Fruit fly (Drosophila melanogaster): ENCODE data around the gene CG32022.

CG32022 gene

DNA sequence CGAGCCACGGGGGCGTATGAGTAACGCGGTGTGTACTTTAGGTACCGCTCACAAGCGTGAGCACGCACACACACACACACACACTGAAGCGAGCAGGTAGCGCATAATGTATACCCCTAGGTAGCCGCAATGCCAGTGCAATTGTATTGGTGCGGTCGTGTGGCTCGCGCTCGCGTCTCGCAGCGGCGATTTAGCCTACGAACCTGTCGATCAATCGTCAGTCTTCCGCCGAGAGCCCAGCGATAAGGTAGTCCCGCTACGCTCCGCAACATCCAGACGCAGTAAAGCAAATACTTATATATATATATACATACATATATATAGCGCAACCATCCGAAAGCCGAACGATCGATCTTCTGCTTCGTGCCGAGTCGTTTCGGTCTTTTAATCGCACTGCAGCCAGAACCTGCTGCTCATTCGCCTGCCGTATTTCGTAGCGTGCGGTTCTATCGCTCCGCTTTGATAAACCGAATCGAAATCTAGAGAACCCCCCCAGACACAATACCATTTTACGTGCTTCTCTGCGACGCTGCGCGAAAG, 45.5 kb downstream of the CG32022 start, which contains the start of gene hry (continued):
- TF ChIP-seq CG34224 (GFP tag; IDR thresholded peaks at IDR 0.05; ENCODE audit: partially characterized antibody): peak; percentile 28; the same call in 1 of the 3 replicates
- TF ChIP-seq CG10462 (GFP tag; optimal IDR thresholded peaks at IDR 0.05): no peak
- TF ChIP-seq CG9215 (GFP tag; IDR thresholded peaks at IDR 0.05): no peak
- TF ChIP-seq phol (tag; optimal IDR thresholded peaks at IDR 0.05): no peak
- peak; percentile 36; the same call in 1 of the 2 replicates for TF ChIP-seq CG6689 (GFP tag; IDR thresholded peaks at IDR 0.05)
- no peak for TF ChIP-seq sens-2 (GFP tag; IDR thresholded peaks at IDR 0.05)
- TF ChIP-seq CG10654 (GFP tag; optimal IDR thresholded peaks at IDR 0.05): no peak
- TF ChIP-seq bowl (GFP tag; IDR thresholded peaks at IDR 0.05): no peak; the same call in 1 of the 2 replicates
- peak; percentile 17; the same call in 1 of the 3 replicates for TF ChIP-seq CG17361 (GFP tag; IDR thresholded peaks at IDR 0.05)
- TF ChIP-seq sqz (GFP tag; optimal IDR thresholded peaks at IDR 0.05): peak; percentile 37
- no peak for TF ChIP-seq Doc2 (GFP tag; IDR thresholded peaks at IDR 0.05)
- TF ChIP-seq CG4617 (GFP tag; optimal IDR thresholded peaks at IDR 0.05; ENCODE audit: borderline replicate concordance): no peak
- TF ChIP-seq schlank (tag; optimal IDR thresholded peaks at IDR 0.05): no peak
- peak; percentile 40 for TF ChIP-seq BtbVII (GFP tag; optimal IDR thresholded peaks at IDR 0.05)
- no peak for TF ChIP-seq CG8388 (GFP tag; optimal IDR thresholded peaks at IDR 0.05)
- TF ChIP-seq Sox100B (GFP tag; optimal IDR thresholded peaks at IDR 0.05): no peak
- no peak for TF ChIP-seq sima (GFP tag; optimal IDR thresholded peaks at IDR 0.05)
- TF ChIP-seq gcm (GFP tag; optimal IDR thresholded peaks at IDR 0.05): peak; percentile 59
- TF ChIP-seq stwl (tag; optimal IDR thresholded peaks at IDR 0.05): peak; percentile 10
- TF ChIP-seq CG43689 (GFP tag; IDR thresholded peaks at IDR 0.05): no peak
- no peak for TF ChIP-seq CG33213 (GFP tag; optimal IDR thresholded peaks at IDR 0.05)
- TF ChIP-seq CG2678 (tag; optimal IDR thresholded peaks at IDR 0.05): peak; percentile 40
- peak; percentile 45 for TF ChIP-seq ac (GFP tag; optimal IDR thresholded peaks at IDR 0.05)
- TF ChIP-seq Ssrp (tag; optimal IDR thresholded peaks at IDR 0.05): no peak
- TF ChIP-seq Antp (GFP tag; optimal IDR thresholded peaks at IDR 0.05): no peak
- peak; percentile 56 for TF ChIP-seq CG2202 (tag; optimal IDR thresholded peaks at IDR 0.05)
- peak; percentile 86 for TF ChIP-seq Adf1 (GFP tag; IDR thresholded peaks at IDR 0.05)
- no peak for TF ChIP-seq da (GFP tag; optimal IDR thresholded peaks at IDR 0.05)
- TF ChIP-seq CG32532 (GFP tag; IDR thresholded peaks at IDR 0.05): peak; percentile 26; the same call in 1 of the 2 replicates
- no peak for TF ChIP-seq CG3163 (GFP tag; optimal IDR thresholded peaks at IDR 0.05)
- TF ChIP-seq Mes4 (GFP tag; optimal IDR thresholded peaks at IDR 0.05): no peak
- TF ChIP-seq Camta (GFP tag; optimal IDR thresholded peaks at IDR 0.05): no peak
- peak; percentile 61; the same call in 1 of the 3 replicates for TF ChIP-seq HLH4C (GFP tag; IDR thresholded peaks at IDR 0.05; ENCODE audit: partially characterized antibody)
- no peak for TF ChIP-seq CG1024 (GFP tag; IDR thresholded peaks at IDR 0.05)
- TF ChIP-seq CG33557 (GFP tag; optimal IDR thresholded peaks at IDR 0.05): peak; percentile 49
- TF ChIP-seq CG2199 (GFP tag; IDR thresholded peaks at IDR 0.05): peak; percentile 44; the same call in 1 of the 3 replicates
- peak; percentile 94 for TF ChIP-seq CG7372 (GFP tag; IDR thresholded peaks at IDR 0.05)
- no peak for TF ChIP-seq CG9797 (GFP tag; optimal IDR thresholded peaks at IDR 0.05)
- TF ChIP-seq row (GFP tag; IDR thresholded peaks at IDR 0.05): peak; percentile 24; the same call in 1 of the 3 replicates
- TF ChIP-seq tap (tag; optimal IDR thresholded peaks at IDR 0.05): peak; percentile 32
- peak; percentile 32 for TF ChIP-seq gro (GFP tag; optimal IDR thresholded peaks at IDR 0.05)
- TF ChIP-seq CG18764 (GFP tag; optimal IDR thresholded peaks at IDR 0.05): no peak
- TF ChIP-seq wor (GFP tag; IDR thresholded peaks at IDR 0.05): no peak
- no peak for TF ChIP-seq eve (GFP tag; optimal IDR thresholded peaks at IDR 0.05)
- TF ChIP-seq lab (GFP tag; optimal IDR thresholded peaks at IDR 0.05): peak; percentile 82
- TF ChIP-seq CG6765 (GFP tag; optimal IDR thresholded peaks at IDR 0.05): no peak
- TF ChIP-seq CG18599 (GFP tag; optimal IDR thresholded peaks at IDR 0.05): peak; percentile 67
- TF ChIP-seq pros (GFP tag; optimal IDR thresholded peaks at IDR 0.05): peak; percentile 43
- TF ChIP-seq az2 (GFP tag; optimal IDR thresholded peaks at IDR 0.05): no peak
- no peak for TF ChIP-seq CG1647 (GFP tag; optimal IDR thresholded peaks at IDR 0.05)
- TF ChIP-seq org-1 (GFP tag; optimal IDR thresholded peaks at IDR 0.05): peak; percentile 14
